Fruit fly (Drosophila melanogaster) whole organism, embryonic: ENCODE results near the gene Nup358.

Experiments used
- BtbVII ChIP-seq: fragments of 200-800 bp; sonication (Bioruptor generic); optimal IDR thresholded peaks from 3 replicates; lab custom pipeline; 2017; ENCODE audit warnings: missing biosample characterization, mild to moderate bottlenecking, missing genetic modification characterization
- CG10565 ChIP-seq: fragments of 200-800 bp; sonication (Bioruptor generic); optimal IDR thresholded peaks from 3 replicates; lab custom pipeline; 2016; ENCODE audit warnings: missing biosample characterization, mild to moderate bottlenecking, missing genetic modification characterization
- CG13296 ChIP-seq: fragments of 200-800 bp; sonication (Bioruptor generic); optimal IDR thresholded peaks from 3 replicates; lab custom pipeline; 2018; ENCODE audit warnings: missing biosample characterization, mild to moderate bottlenecking, missing genetic modification characterization
- CG14860 ChIP-seq: fragments of 200-800 bp; sonication (Bioruptor generic); IDR thresholded peaks from 3 replicates; pipeline ENCODE4 v1.3.6; 2022; ENCODE audit warnings: missing biosample characterization, missing genetic modification characterization; ENCODE audit not compliant: partially characterized antibody
- CG1529 ChIP-seq: fragments of 200-800 bp; sonication (Bioruptor generic); optimal IDR thresholded peaks from 3 replicates; lab custom pipeline; 2018; ENCODE audit warnings: missing biosample characterization, missing genetic modification characterization
- CG17385 ChIP-seq: fragments of 200-800 bp; sonication (Bioruptor generic); optimal IDR thresholded peaks from 3 replicates; lab custom pipeline; 2018; ENCODE audit warnings: missing biosample characterization, mild to moderate bottlenecking, missing genetic modification characterization
- CG17612 ChIP-seq: fragments of 200-800 bp; sonication (Bioruptor generic); IDR thresholded peaks from 2 replicates; pipeline ENCODE4 v1.3.6; 2022; ENCODE audit warnings: missing biosample characterization, missing genetic modification characterization
- CG17802 ChIP-seq: fragments of 200-800 bp; sonication (Bioruptor generic); optimal IDR thresholded peaks from 2 replicates; lab custom pipeline; 2018; ENCODE audit warnings: missing biosample characterization, mild to moderate bottlenecking, missing genetic modification characterization, moderate library complexity
- CG18476 ChIP-seq: fragments of 200-800 bp; sonication (Bioruptor generic); optimal IDR thresholded peaks from 2 replicates; lab custom pipeline; 2016; ENCODE audit warnings: missing biosample characterization, mild to moderate bottlenecking, missing genetic modification characterization
- CG18599 ChIP-seq: fragments of 200-800 bp; sonication (Bioruptor generic); optimal IDR thresholded peaks from 3 replicates; lab custom pipeline; 2017; ENCODE audit warnings: missing biosample characterization, missing genetic modification characterization, mild to moderate bottlenecking, moderate library complexity, missing genetic modification reagents
- CG2678 ChIP-seq: fragments of 200-800 bp; sonication (Bioruptor generic); optimal IDR thresholded peaks from 3 replicates; lab custom pipeline; 2019; ENCODE audit warnings: missing biosample characterization, mild to moderate bottlenecking, missing genetic modification characterization, moderate library complexity
- CG31441 ChIP-seq: fragments of 200-800 bp; sonication (Bioruptor generic); IDR thresholded peaks from 2 replicates; pipeline ENCODE4 v1.3.6; 2022; ENCODE audit warnings: missing biosample characterization, missing genetic modification characterization
- CG3281 ChIP-seq: fragments of 200-800 bp; sonication (Bioruptor generic); optimal IDR thresholded peaks from 3 replicates; lab custom pipeline; 2017; ENCODE audit warnings: missing biosample characterization, mild to moderate bottlenecking, missing genetic modification characterization
- CG3995 ChIP-seq: fragments of 200-800 bp; sonication (Bioruptor generic); optimal IDR thresholded peaks from 3 replicates; lab custom pipeline; 2016; ENCODE audit warnings: missing biosample characterization, missing genetic modification characterization
- CG6813 ChIP-seq: fragments of 200-800 bp; sonication (Bioruptor generic); optimal IDR thresholded peaks from 2 replicates; lab custom pipeline; 2017; ENCODE audit warnings: missing biosample characterization, missing genetic modification characterization, mild to moderate bottlenecking, moderate library complexity, missing genetic modification reagents
- CG8290 ChIP-seq, 3 experiments: fragments of 200-800 bp; sonication (Bioruptor generic); optimal IDR thresholded peaks; 2 replicates each; lab custom pipeline; 2016 to 2019; ENCODE audit warnings: missing biosample characterization in 3 of 3, missing genetic modification characterization in 3 of 3, mild to moderate bottlenecking in 2 of 3, moderate library complexity in 1 of 3
- Dad ChIP-seq: fragments of 200-800 bp; sonication (Bioruptor generic); optimal IDR thresholded peaks from 3 replicates; lab custom pipeline; 2016; ENCODE audit warnings: missing biosample characterization, missing genetic modification characterization
- Ets97D ChIP-seq: fragments of 200-800 bp; sonication (Bioruptor generic); optimal IDR thresholded peaks from 3 replicates; lab custom pipeline; 2016; ENCODE audit warnings: missing biosample characterization, missing genetic modification characterization
- Hand ChIP-seq: fragments of 200-800 bp; sonication (Bioruptor generic); optimal IDR thresholded peaks from 2 replicates; lab custom pipeline; 2017; ENCODE audit warnings: mild to moderate bottlenecking, missing biosample characterization, missing genetic modification reagents, missing genetic modification characterization
- HmgD ChIP-seq: fragments of 200-800 bp; sonication (Bioruptor generic); optimal IDR thresholded peaks from 3 replicates; lab custom pipeline; 2016; ENCODE audit warnings: missing biosample characterization, missing genetic modification characterization
- Jarid2 ChIP-seq: fragments of 200-800 bp; sonication (Bioruptor generic); optimal IDR thresholded peaks from 3 replicates; lab custom pipeline; 2017; ENCODE audit warnings: mild to moderate bottlenecking, missing biosample characterization, missing genetic modification reagents, missing genetic modification characterization
- MESR4 ChIP-seq: fragments of 200-800 bp; sonication (Bioruptor generic); optimal IDR thresholded peaks from 2 replicates; lab custom pipeline; 2018; ENCODE audit warnings: missing biosample characterization, mild to moderate bottlenecking, missing genetic modification characterization, moderate library complexity
- Max ChIP-seq: fragments of 200-800 bp; sonication (Bioruptor generic); optimal IDR thresholded peaks from 2 replicates; lab custom pipeline; 2016; ENCODE audit warnings: missing biosample characterization, mild to moderate bottlenecking, missing genetic modification characterization
- Optix ChIP-seq: fragments of 200-800 bp; sonication (Bioruptor generic); IDR thresholded peaks from 3 replicates; pipeline ENCODE4 v1.3.6; 2022; ENCODE audit warnings: missing biosample characterization, missing genetic modification characterization
- Pdp1 ChIP-seq, 2 experiments: fragments of 200-800 bp; sonication (Bioruptor generic); optimal IDR thresholded peaks; 3 replicates each; lab custom pipeline; 2016; ENCODE audit warnings: missing biosample characterization in 2 of 2, missing genetic modification characterization in 2 of 2, mild to moderate bottlenecking in 1 of 2, moderate library complexity in 1 of 2
- Rfx ChIP-seq: fragments of 200-800 bp; sonication (Bioruptor generic); IDR thresholded peaks from 2 replicates; pipeline ENCODE4 v1.3.6; 2022; ENCODE audit warnings: missing biosample characterization, missing genetic modification characterization
- Sry-β ChIP-seq: fragments of 200-800 bp; sonication (Bioruptor generic); optimal IDR thresholded peaks from 2 replicates; lab custom pipeline; 2018; ENCODE audit warnings: missing biosample characterization, mild to moderate bottlenecking, missing genetic modification characterization, moderate library complexity
- Vsx1 ChIP-seq: fragments of 200-800 bp; sonication (Bioruptor generic); optimal IDR thresholded peaks from 2 replicates; lab custom pipeline; 2017; ENCODE audit warnings: missing biosample characterization, mild to moderate bottlenecking, missing genetic modification characterization, missing genetic modification reagents
- YL-1 ChIP-seq: fragments of 200-800 bp; sonication (Bioruptor generic); optimal IDR thresholded peaks from 3 replicates; lab custom pipeline; 2017; ENCODE audit warnings: missing biosample characterization, mild to moderate bottlenecking, missing genetic modification characterization
- aop ChIP-seq: fragments of 200-800 bp; sonication (Bioruptor generic); IDR thresholded peaks from 2 replicates; pipeline ENCODE4 v1.3.6; 2022; ENCODE audit warnings: missing biosample characterization, missing genetic modification characterization
- ash1 ChIP-seq: fragments of 200-800 bp; sonication (Bioruptor generic); optimal IDR thresholded peaks from 2 replicates; lab custom pipeline; 2018; ENCODE audit warnings: missing biosample characterization, mild to moderate bottlenecking, missing genetic modification characterization
- chinmo ChIP-seq: fragments of 200-800 bp; sonication (Bioruptor generic); IDR thresholded peaks from 4 replicates; pipeline ENCODE4 v1.3.6; 2022; ENCODE audit warnings: missing biosample characterization, missing genetic modification characterization; ENCODE audit not compliant: partially characterized antibody
- cwo ChIP-seq: fragments of 200-800 bp; sonication (Bioruptor generic); optimal IDR thresholded peaks from 3 replicates; lab custom pipeline; 2017; ENCODE audit warnings: missing biosample characterization, missing genetic modification characterization, mild to moderate bottlenecking, moderate library complexity, missing genetic modification reagents
- dati ChIP-seq: fragments of 200-800 bp; sonication (Bioruptor generic); IDR thresholded peaks from 2 replicates; pipeline ENCODE4 v1.3.6; 2022; ENCODE audit warnings: missing biosample characterization, missing genetic modification characterization
- eve ChIP-seq, 2 experiments: fragments of >200 bp; optimal IDR thresholded peaks; 2 replicates each; lab custom pipeline; 2017; ENCODE audit warnings: missing biosample characterization in 2 of 2, missing genetic modification characterization in 2 of 2
- fu2 ChIP-seq: fragments of 200-800 bp; sonication (Bioruptor generic); optimal IDR thresholded peaks from 2 replicates; lab custom pipeline; 2016; ENCODE audit warnings: missing biosample characterization, missing genetic modification characterization
- gem ChIP-seq: fragments of 200-800 bp; sonication (Bioruptor generic); optimal IDR thresholded peaks from 2 replicates; lab custom pipeline; 2019; ENCODE audit warnings: missing biosample characterization, mild to moderate bottlenecking, missing genetic modification characterization, moderate library complexity
- grau ChIP-seq: fragments of 200-800 bp; optimal IDR thresholded peaks from 3 replicates; lab custom pipeline; 2019; ENCODE audit warnings: missing biosample characterization, mild to moderate bottlenecking, missing genetic modification characterization, moderate library complexity
- her ChIP-seq: fragments of 200-800 bp; sonication (Bioruptor generic); optimal IDR thresholded peaks from 2 replicates; lab custom pipeline; 2016; ENCODE audit warnings: missing biosample characterization, missing genetic modification characterization
- lab ChIP-seq: fragments of 200-800 bp; sonication (Bioruptor generic); optimal IDR thresholded peaks from 3 replicates; lab custom pipeline; 2017; ENCODE audit warnings: missing biosample characterization, missing genetic modification characterization, mild to moderate bottlenecking, moderate library complexity, missing genetic modification reagents
- mirr ChIP-seq: fragments of 200-800 bp; sonication (Bioruptor generic); optimal IDR thresholded peaks from 3 replicates; lab custom pipeline; 2018; ENCODE audit warnings: missing biosample characterization, mild to moderate bottlenecking, missing genetic modification characterization
- pb ChIP-seq: fragments of 200-800 bp; sonication (Bioruptor generic); optimal IDR thresholded peaks from 3 replicates; lab custom pipeline; 2016; ENCODE audit warnings: missing biosample characterization, missing genetic modification characterization
- pfk ChIP-seq: fragments of 200-800 bp; sonication (Bioruptor generic); optimal IDR thresholded peaks from 2 replicates; lab custom pipeline; 2018; ENCODE audit warnings: missing biosample characterization, mild to moderate bottlenecking, missing genetic modification characterization, moderate library complexity
- stc ChIP-seq: fragments of 200-800 bp; sonication (Bioruptor generic); IDR thresholded peaks from 2 replicates; pipeline ENCODE4 v1.3.6; 2022; ENCODE audit warnings: missing biosample characterization, missing genetic modification characterization
- sug ChIP-seq: fragments of 200-800 bp; optimal IDR thresholded peaks from 2 replicates; lab custom pipeline; 2019; ENCODE audit warnings: missing biosample characterization, mild to moderate bottlenecking, missing genetic modification characterization, moderate library complexity
- tgo ChIP-seq: fragments of 200-800 bp; sonication (Bioruptor generic); IDR thresholded peaks from 3 replicates; pipeline ENCODE4 v1.3.6; 2022; ENCODE audit warnings: missing biosample characterization, missing genetic modification characterization
- tup ChIP-seq: fragments of 200-800 bp; sonication (Bioruptor generic); optimal IDR thresholded peaks from 2 replicates; lab custom pipeline; 2016; ENCODE audit warnings: missing biosample characterization, mild to moderate bottlenecking, missing genetic modification characterization, moderate library complexity
- unc-4 ChIP-seq: fragments of 200-800 bp; sonication (Bioruptor generic); IDR thresholded peaks from 2 replicates; pipeline ENCODE4 v1.3.6; 2022; ENCODE audit warnings: missing biosample characterization, missing genetic modification characterization; ENCODE audit not compliant: partially characterized antibody
- wek ChIP-seq: fragments of 200-800 bp; sonication (Bioruptor generic); optimal IDR thresholded peaks from 3 replicates; lab custom pipeline; 2018; ENCODE audit warnings: missing biosample characterization, mild to moderate bottlenecking, missing genetic modification characterization, moderate library complexity

Gene Nup358

DNA sequence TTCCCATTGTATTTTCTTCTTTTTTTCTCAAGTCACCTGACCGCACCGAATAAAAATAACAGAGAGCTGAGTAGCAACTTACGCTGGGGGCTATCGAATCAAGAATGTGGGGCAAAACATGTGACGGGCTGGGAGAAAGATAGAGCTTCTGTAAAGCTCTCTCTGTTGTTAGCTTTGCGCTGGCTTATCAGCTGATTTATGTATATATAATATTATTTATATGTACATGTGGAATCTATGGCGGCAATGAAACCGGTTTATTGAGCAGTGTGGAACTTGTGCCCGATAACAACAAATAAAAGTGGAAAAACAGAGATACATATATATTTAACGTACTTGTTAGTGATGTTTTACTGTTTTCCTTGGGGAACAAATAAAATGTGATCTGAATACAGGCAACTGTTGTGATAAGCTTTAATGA lies 43.7 kb downstream of the Nup358 start, which contains the start of gene CG31098 (continued):
- TF ChIP-seq CG3281, result peak; percentile 53
- TF ChIP-seq Dad, result no peak
- TF ChIP-seq Vsx1 (GFP tag; lab: Kevin White, UChicago), result peak; percentile 35
- TF ChIP-seq CG3995 (GFP tag; lab: Kevin White, UChicago), result peak; percentile 72
- TF ChIP-seq CG6813, result no peak
- no peak for TF ChIP-seq CG17802
- peak; percentile 66 for TF ChIP-seq BtbVII
- TF ChIP-seq lab (GFP tag; lab: Kevin White, UChicago), result peak; percentile 48
- TF ChIP-seq sug (tag; lab: Kevin White, UChicago), result peak; percentile 90
- no peak for TF ChIP-seq CG1529 (GFP tag; lab: Kevin White, UChicago)
- peak; percentile 40 for TF ChIP-seq wek (GFP tag; lab: Kevin White, UChicago)
- no peak for TF ChIP-seq fu2 (GFP tag; lab: Kevin White, UChicago)
- peak in 1 of 2 experiments; percentile 39 for TF ChIP-seq Pdp1 (GFP tag; optimal IDR thresholded peaks at IDR 0.05; lab: Kevin White, UChicago)
- TF ChIP-seq stc (GFP tag; lab: Robert Waterston, UW), result no peak
- peak; percentile 70 for TF ChIP-seq CG13296
- 0 out of 3 replicates have a peak, but pooled peaks have one; percentile 18 for TF ChIP-seq Optix (GFP tag; lab: Robert Waterston, UW)
- no peak for TF ChIP-seq Ets97D (GFP tag; lab: Kevin White, UChicago)
- peak; percentile 63 for TF ChIP-seq Jarid2 (GFP tag; lab: Kevin White, UChicago)
- no peak for TF ChIP-seq pb (GFP tag; lab: Kevin White, UChicago)
- peak; percentile 48 for TF ChIP-seq CG18599 (GFP tag; lab: Kevin White, UChicago)
- peak; percentile 76 for TF ChIP-seq mirr (GFP tag; lab: Kevin White, UChicago)
- TF ChIP-seq aop (GFP tag; lab: Robert Waterston, UW), result no peak
- TF ChIP-seq MESR4, result peak; percentile 5
- peak; percentile 43; the same call in 1 of the 2 replicates for TF ChIP-seq unc-4 (GFP tag; lab: Robert Waterston, UW)
- TF ChIP-seq cwo (GFP tag; lab: Kevin White, UChicago), result peak; percentile 62
- TF ChIP-seq CG10565, result no peak
- no peak for TF ChIP-seq Sry-β (GFP tag; lab: Kevin White, UChicago)
- no peak for TF ChIP-seq dati (GFP tag; lab: Robert Waterston, UW)
- TF ChIP-seq eve (GFP tag; optimal IDR thresholded peaks at IDR 0.05; lab: Kevin White, UChicago), result peak in 1 of 2 experiments; percentile 18
- TF ChIP-seq Hand, result peak; percentile 14
- no peak for TF ChIP-seq tgo
- peak; percentile 31 for TF ChIP-seq gem (tag; lab: Kevin White, UChicago)
- no peak for TF ChIP-seq CG8290 (GFP tag; optimal IDR thresholded peaks at IDR 0.05; lab: Kevin White, UChicago)
- peak in 1 of 2 experiments; percentile 11 for TF ChIP-seq CG8290 (tag; optimal IDR thresholded peaks at IDR 0.05; lab: Kevin White, UChicago)
- no peak for TF ChIP-seq HmgD (GFP tag; lab: Kevin White, UChicago)
- no peak for TF ChIP-seq CG14860 (GFP tag; lab: Robert Waterston, UW)
- no peak for TF ChIP-seq CG17612 (GFP tag; lab: Robert Waterston, UW)
- peak; percentile 84 for TF ChIP-seq grau
- peak; percentile 81; the same call in 2 of the 4 replicates for TF ChIP-seq chinmo (GFP tag; lab: Robert Waterston, UW)
- no peak for TF ChIP-seq her
- peak; percentile 47 for TF ChIP-seq pfk (GFP tag; lab: Kevin White, UChicago)
- no peak for TF ChIP-seq CG31441
- no peak for TF ChIP-seq tup (GFP tag; lab: Kevin White, UChicago)
- TF ChIP-seq ash1, result no peak
- TF ChIP-seq Max, result no peak
- TF ChIP-seq Rfx, result peak; percentile 7; the same call in 1 of the 2 replicates
- no peak for TF ChIP-seq CG18476 (GFP tag; lab: Kevin White, UChicago)
- TF ChIP-seq CG17385, result peak; percentile 47
- TF ChIP-seq YL-1, result peak; percentile 0
- TF ChIP-seq CG2678, result peak; percentile 54
